Worm (Caenorhabditis elegans) whole organism, L1 larva: Measurements from ENCODE around the gene gbh-2.

Experiments
- C34B4.2 ChIP-seq: sonication (generic microtip); optimal IDR thresholded peaks from 2 replicates; lab custom pipeline; 2017; ENCODE audit warnings: mild to moderate bottlenecking, missing genetic modification characterization, missing compliant biosample characterization
- aha-1 ChIP-seq: fragments of 150-350 bp; optimal IDR thresholded peaks from 2 replicates; lab custom pipeline; 2014; ENCODE audit warnings: missing biosample characterization, missing genetic modification characterization
- ceh-88 ChIP-seq: fragments of 200-800 bp; sonication (Bioruptor generic); IDR thresholded peaks from 2 replicates; pipeline ENCODE4 v1.3.6; 2022; ENCODE audit warnings: missing genetic modification characterization, missing compliant biosample characterization
- ceh-90 ChIP-seq: sonication (generic microtip); optimal IDR thresholded peaks from 2 replicates; lab custom pipeline; 2016; ENCODE audit warnings: missing genetic modification characterization, missing compliant biosample characterization
- ces-1 ChIP-seq: fragments of 150-350 bp; optimal IDR thresholded peaks from 2 replicates; lab custom pipeline; 2014; ENCODE audit warnings: missing biosample characterization, missing genetic modification reagents, missing genetic modification characterization
- dpl-1 ChIP-seq, 3 experiments: fragments of 150-350 bp in 2 of 3; sonication (generic microtip) in 1 of 3; optimal IDR thresholded peaks; 2 replicates each; lab custom pipeline; 2014 to 2017; ENCODE audit warnings: missing biosample characterization in 3 of 3, missing genetic modification characterization in 3 of 3, missing genetic modification reagents in 3 of 3
- efl-1 ChIP-seq, 4 experiments: fragments of 150-350 bp; optimal IDR thresholded peaks in 3 of 4; peaks in 1 of 4; 1 replicate in 1 of 4; 2 replicates in 3 of 4; lab custom pipeline; 2014; ENCODE audit warnings: missing biosample characterization in 2 of 4, missing genetic modification characterization in 2 of 4, missing genetic modification reagents in 2 of 4
- fkh-4 ChIP-seq: sonication (generic microtip); optimal IDR thresholded peaks from 2 replicates; lab custom pipeline; 2016; ENCODE audit warnings: missing compliant biosample characterization, missing genetic modification characterization, borderline replicate concordance
- fkh-8 ChIP-seq: sonication (generic microtip); optimal IDR thresholded peaks from 2 replicates; lab custom pipeline; 2016; ENCODE audit warnings: mild to moderate bottlenecking, missing genetic modification characterization, missing compliant biosample characterization
- fos-1 ChIP-seq: fragments of 150-350 bp; optimal IDR thresholded peaks from 2 replicates; lab custom pipeline; 2014; ENCODE audit warnings: missing biosample characterization, missing genetic modification characterization
- irx-1 ChIP-seq: sonication (generic microtip); optimal IDR thresholded peaks from 2 replicates; lab custom pipeline; 2016; ENCODE audit warnings: missing genetic modification characterization, missing compliant biosample characterization
- lin-13 ChIP-seq: fragments of 150-350 bp; optimal IDR thresholded peaks from 2 replicates; lab custom pipeline; 2014; ENCODE audit warnings: missing biosample characterization, missing genetic modification reagents, missing genetic modification characterization
- lin-15B ChIP-seq: fragments of 150-350 bp; sonication (generic microtip); optimal IDR thresholded peaks from 3 replicates; lab custom pipeline; 2014; ENCODE audit warnings: missing biosample characterization, missing genetic modification characterization
- lin-39 ChIP-seq: fragments of 150-350 bp; optimal IDR thresholded peaks from 2 replicates; lab custom pipeline; 2014; ENCODE audit warnings: missing biosample characterization, missing genetic modification reagents, missing genetic modification characterization
- lir-3 ChIP-seq: sonication (generic microtip); optimal IDR thresholded peaks from 2 replicates; lab custom pipeline; 2016; ENCODE audit warnings: mild to moderate bottlenecking, missing genetic modification characterization, moderate library complexity, missing compliant biosample characterization; ENCODE audit not compliant: poor library complexity
- mab-9 ChIP-seq: fragments of 200-800 bp; sonication (Bioruptor generic); IDR thresholded peaks from 2 replicates; pipeline ENCODE4 v1.3.6; 2022; ENCODE audit warnings: missing genetic modification reagents, missing genetic modification characterization, missing compliant biosample characterization
- mdl-1 ChIP-seq, 2 experiments: fragments of 150-350 bp; optimal IDR thresholded peaks; 2 replicates each; lab custom pipeline; 2014 to 2017; ENCODE audit warnings: missing biosample characterization in 2 of 2, missing genetic modification characterization in 2 of 2, inconsistent platforms in 1 of 2
- mef-2 ChIP-seq: fragments of 150-350 bp; optimal IDR thresholded peaks from 2 replicates; lab custom pipeline; 2014; ENCODE audit warnings: missing biosample characterization, missing genetic modification characterization
- nhr-237 ChIP-seq: fragments of 150-350 bp; optimal IDR thresholded peaks from 2 replicates; lab custom pipeline; 2014; ENCODE audit warnings: missing biosample characterization, missing genetic modification characterization
- nhr-28 ChIP-seq: fragments of 150-350 bp; optimal IDR thresholded peaks from 2 replicates; lab custom pipeline; 2014; ENCODE audit warnings: missing biosample characterization, missing genetic modification characterization
- nhr-47 ChIP-seq: sonication (generic microtip); optimal IDR thresholded peaks from 2 replicates; lab custom pipeline; 2016; ENCODE audit warnings: mild to moderate bottlenecking, missing genetic modification characterization, moderate library complexity, missing compliant biosample characterization
- nhr-71 ChIP-seq: sonication (generic microtip); optimal IDR thresholded peaks from 2 replicates; lab custom pipeline; 2016; ENCODE audit warnings: mild to moderate bottlenecking, missing genetic modification characterization, moderate library complexity, missing compliant biosample characterization
- nhr-77 ChIP-seq: fragments of 150-350 bp; optimal IDR thresholded peaks from 2 replicates; lab custom pipeline; 2014; ENCODE audit warnings: missing biosample characterization, missing genetic modification characterization
- nhr-85 ChIP-seq: sonication (generic microtip); peaks from one replicate; lab custom pipeline; 2016; ENCODE audit warnings: missing genetic modification characterization, inconsistent platforms, missing compliant biosample characterization
- pag-3 ChIP-seq: sonication (generic microtip); optimal IDR thresholded peaks from 2 replicates; lab custom pipeline; 2017; ENCODE audit warnings: missing genetic modification characterization, mild to moderate bottlenecking, missing compliant biosample characterization, antibody characterized with exemption, borderline replicate concordance; ENCODE audit not compliant: insufficient read depth
- pqm-1 ChIP-seq: sonication (generic microtip); optimal IDR thresholded peaks from 3 replicates; lab custom pipeline; 2017; ENCODE audit warnings: missing biosample characterization, missing genetic modification characterization
- rnt-1 ChIP-seq: sonication (generic microtip); optimal IDR thresholded peaks from 2 replicates; lab custom pipeline; 2016; ENCODE audit warnings: mild to moderate bottlenecking, missing genetic modification characterization, moderate library complexity, missing compliant biosample characterization
- snu-23 ChIP-seq: sonication (generic microtip); optimal IDR thresholded peaks from 2 replicates; lab custom pipeline; 2016; ENCODE audit warnings: missing genetic modification characterization, missing compliant biosample characterization
- swsn-7 ChIP-seq: sonication (generic microtip); optimal IDR thresholded peaks from 2 replicates; lab custom pipeline; 2016; ENCODE audit warnings: missing genetic modification characterization, missing compliant biosample characterization
- tlp-1 ChIP-seq: fragments of 150-350 bp; optimal IDR thresholded peaks from 2 replicates; lab custom pipeline; 2014; ENCODE audit warnings: missing biosample characterization, missing genetic modification characterization
- unc-30 ChIP-seq: sonication (generic microtip); optimal IDR thresholded peaks from 2 replicates; lab custom pipeline; 2017; ENCODE audit warnings: missing biosample characterization, missing genetic modification characterization
- unc-62 ChIP-seq: fragments of 150-350 bp; optimal IDR thresholded peaks from 2 replicates; lab custom pipeline; 2014; ENCODE audit warnings: missing biosample characterization, missing genetic modification reagents, missing genetic modification characterization
- unc-86 ChIP-seq: sonication (generic microtip); optimal IDR thresholded peaks from 2 replicates; lab custom pipeline; 2016; ENCODE audit warnings: missing genetic modification characterization, missing compliant biosample characterization
- unc-98 ChIP-seq: fragments of 200-800 bp; sonication (Bioruptor generic); IDR thresholded peaks from 2 replicates; pipeline ENCODE4 v1.3.6; 2022; ENCODE audit warnings: missing genetic modification characterization, missing compliant biosample characterization
- vab-15 ChIP-seq: sonication (generic microtip); optimal IDR thresholded peaks from 2 replicates; lab custom pipeline; 2017; ENCODE audit warnings: missing genotype, mild to moderate bottlenecking, missing genetic modification characterization, missing compliant biosample characterization
- xbp-1 ChIP-seq: sonication (generic microtip); optimal IDR thresholded peaks from 2 replicates; lab custom pipeline; 2016; ENCODE audit warnings: missing genetic modification characterization, missing compliant biosample characterization
- zip-4 ChIP-seq: fragments of 200-800 bp; sonication (Bioruptor generic); optimal IDR thresholded peaks from 2 replicates; lab custom pipeline; 2018; ENCODE audit warnings: mild to moderate bottlenecking, missing genetic modification characterization, moderate library complexity, missing compliant biosample characterization

The gbh-2 gene

ce11 chrII:8442176-8442575 is 43.5 kb upstream of the gbh-2 start (continued):
- peak; percentile 82 for TF ChIP-seq nhr-85 (tag; lab: Kevin White, UChicago)
- no peak for TF ChIP-seq ceh-88 (GFP tag; lab: Robert Waterston, UW)
- TF ChIP-seq mdl-1 (tag; optimal IDR thresholded peaks at IDR 0.05; lab: Kevin White, UChicago): peak in 1 of 2 experiments; percentile 33
- TF ChIP-seq unc-30 (tag; lab: Kevin White, UChicago): no peak
- no peak for TF ChIP-seq fkh-4 (tag; lab: Kevin White, UChicago)
- TF ChIP-seq nhr-71: peak; percentile 71
- peak; percentile 0 for TF ChIP-seq lin-15B (tag; lab: Kevin White, UChicago)
- TF ChIP-seq C34B4.2: no peak
- TF ChIP-seq ces-1 (GFP tag; lab: Kevin White, UChicago): no peak
- peak; percentile 63 for TF ChIP-seq nhr-47 (tag; lab: Kevin White, UChicago)
- TF ChIP-seq lin-13 (GFP tag; lab: Kevin White, UChicago): peak; percentile 8
- no peak for TF ChIP-seq aha-1 (tag; lab: Kevin White, UChicago)
- peak; percentile 54 for TF ChIP-seq snu-23 (GFP tag; lab: Kevin White, UChicago)
- peak; percentile 15 for TF ChIP-seq irx-1 (tag; lab: Kevin White, UChicago)
- no peak for TF ChIP-seq fos-1 (tag; lab: Kevin White, UChicago)
- TF ChIP-seq ceh-90 (tag; lab: Kevin White, UChicago): no peak
- TF ChIP-seq mef-2 (tag; lab: Kevin White, UChicago): no peak
- no peak for TF ChIP-seq unc-98 (GFP tag; lab: Robert Waterston, UW)
- TF ChIP-seq mab-9 (GFP tag; lab: Robert Waterston, UW): no peak
- peak; percentile 30 for TF ChIP-seq rnt-1 (tag; lab: Kevin White, UChicago)
- no peak for TF ChIP-seq unc-86 (tag; lab: Kevin White, UChicago)
- no peak for TF ChIP-seq vab-15
- TF ChIP-seq pqm-1 (tag; lab: Kevin White, UChicago): no peak
- TF ChIP-seq tlp-1 (tag; lab: Kevin White, UChicago): no peak
- no peak for TF ChIP-seq unc-62 (GFP tag; lab: Kevin White, UChicago)
- no peak for TF ChIP-seq nhr-237 (tag; lab: Kevin White, UChicago)
- no peak for TF ChIP-seq zip-4 (GFP tag; lab: Kevin White, UChicago)
- no peak for TF ChIP-seq nhr-77 (tag; lab: Kevin White, UChicago)
- TF ChIP-seq dpl-1 (GFP tag; optimal IDR thresholded peaks at IDR 0.05; lab: Kevin White, UChicago): peak; percentile 34 to 58 (median 51)
- TF ChIP-seq swsn-7 (tag; lab: Kevin White, UChicago): peak; percentile 47
- TF ChIP-seq lin-39 (tag; lab: Kevin White, UChicago): no peak
- no peak for TF ChIP-seq nhr-28 (tag; lab: Kevin White, UChicago)
- TF ChIP-seq, all 84 proteins: peak for 31

- TF ChIP-seq fkh-8: no peak
- TF ChIP-seq efl-1 (optimal IDR thresholded peaks at IDR 0.05; lab: Kevin White, UChicago): no peak
- peak in 1 of 2 experiments; percentile 88 for TF ChIP-seq efl-1 (GFP tag; optimal IDR thresholded peaks at IDR 0.05 in 1 of 2; lab: Kevin White, UChicago)
Observed at ce11 chrII:8442717-8443223, 42.9 kb upstream of the gbh-2 start, which contains the start of gene eif-3.G. eif-3.G (plus strand) TSS chrII:8442767.

- TF ChIP-seq xbp-1 (tag; lab: Kevin White, UChicago) (no peak), ceh-90 (tag; lab: Kevin White, UChicago) (no peak), nhr-47 (tag; lab: Kevin White, UChicago) (no peak), pag-3 (no peak), nhr-237 (tag; lab: Kevin White, UChicago) (no peak), lir-3 (tag; lab: Kevin White, UChicago) (no peak), aha-1 (tag; lab: Kevin White, UChicago) (no peak)
Observed at ce11 chrII:8444007-8444406, 41.7 kb upstream of the gbh-2 start, which contains the start of gene evl-20. evl-20 (plus strand) TSS chrII:8444307.
